Worm (Caenorhabditis elegans): ENCODE results near the gene R102.11.

R102.11 gene

ce11 chrIV:10705176-10705575 lies 5.6 kb upstream of the R102.11 start, which contains the start of gene R102.10:
TSS of gene R102.10 (plus strand) at chrIV:10705476.
- TF ChIP-seq nhr-41 (GFP tag; IDR thresholded peaks at IDR 0.05) (no peak), aha-1 (tag) (no peak), mdt-29 (GFP tag; IDR thresholded peaks at IDR 0.05) (no peak), fkh-10 (GFP tag; optimal IDR thresholded peaks at IDR 0.05) (no peak), daf-19 (GFP tag; conservative IDR thresholded peaks at IDR 0.05) (no peak)

ce11 chrIV:10701866-10702458 lies 2.4 kb upstream of the R102.11 start:
- TF ChIP-seq nhr-48 (tag; optimal IDR thresholded peaks at IDR 0.05) (peak; percentile 4), fos-1 (tag; optimal IDR thresholded peaks at IDR 0.05) (no peak), ceh-28 (tag; optimal IDR thresholded peaks at IDR 0.05) (no peak), cey-2 (tag; optimal IDR thresholded peaks at IDR 0.05; ENCODE audit: borderline replicate concordance, insufficient read depth) (no peak), saeg-2 (GFP tag; IDR thresholded peaks at IDR 0.05) (no peak), Y105C5A.15 (GFP tag; IDR thresholded peaks at IDR 0.05) (no peak), zfp-3 (GFP tag; conservative IDR thresholded peaks at IDR 0.05) (no peak), zip-2 (tag; optimal IDR thresholded peaks at IDR 0.05) (no peak), aly-2 (tag; optimal IDR thresholded peaks at IDR 0.05) (no peak), ZK337.2 (GFP tag; IDR thresholded peaks at IDR 0.05) (no peak), unc-39 (tag; optimal IDR thresholded peaks at IDR 0.05) (no peak), unc-62 (GFP tag; optimal IDR thresholded peaks at IDR 0.05 in 1 of 2) (peak in 1 of 2 experiments; percentile 58), unc-62 (tag; optimal IDR thresholded peaks at IDR 0.05) (no peak), nhr-237 (tag; optimal IDR thresholded peaks at IDR 0.05) (no peak), mdl-1 (tag; optimal IDR thresholded peaks at IDR 0.05) (peak in 1 of 2 experiments; percentile 55), nhr-28 (tag; optimal IDR thresholded peaks at IDR 0.05) (peak; percentile 60), dmd-8 (GFP tag; IDR thresholded peaks at IDR 0.05) (no peak), ceh-82 (tag; optimal IDR thresholded peaks at IDR 0.05) (no peak), pha-4 (GFP tag; IDR thresholded peaks at IDR 0.05) (no peak), pha-4 (tag; optimal IDR thresholded peaks at IDR 0.05) (no peak), ztf-7 (tag; optimal IDR thresholded peaks at IDR 0.05) (no peak), ama-1 (optimal IDR thresholded peaks at IDR 0.05) (no peak), lin-1 (GFP tag; IDR thresholded peaks at IDR 0.05) (no peak), egl-43 (GFP tag; IDR thresholded peaks at IDR 0.05) (no peak), zfp-2 (tag; optimal IDR thresholded peaks at IDR 0.05) (no peak), php-3 (GFP tag; IDR thresholded peaks at IDR 0.05) (no peak), hlh-11 (tag; optimal IDR thresholded peaks at IDR 0.05) (peak; percentile 62), F49E8.2 (tag; optimal IDR thresholded peaks at IDR 0.05; ENCODE audit: borderline replicate concordance) (no peak), nhr-10 (tag; optimal IDR thresholded peaks at IDR 0.05) (no peak), T26A8.4 (GFP tag; IDR thresholded peaks at IDR 0.05) (no peak), daf-16 (GFP tag; optimal IDR thresholded peaks at IDR 0.05) (no peak), daf-16 (tag; optimal IDR thresholded peaks at IDR 0.05) (no peak), hlh-30 (tag; optimal IDR thresholded peaks at IDR 0.05; ENCODE audit: insufficient read depth) (peak; percentile 69), lin-39 (tag; optimal IDR thresholded peaks at IDR 0.05) (no peak), lin-15B (tag; optimal IDR thresholded peaks at IDR 0.05) (no peak), ceh-20 (GFP tag; IDR thresholded peaks at IDR 0.05) (0 out of 2 replicates have a peak, but pooled peaks have one; percentile 57), lin-13 (GFP tag; optimal IDR thresholded peaks at IDR 0.05) (no peak), jun-1 (tag; optimal IDR thresholded peaks at IDR 0.05) (no peak)
